Fruit fly (Drosophila melanogaster): ENCODE data around the gene Fkbp39.
A peak's percentile ranks its signal among the peaks of the same experiment; 100 is the strongest.

Fkbp39 gene

DNA sequence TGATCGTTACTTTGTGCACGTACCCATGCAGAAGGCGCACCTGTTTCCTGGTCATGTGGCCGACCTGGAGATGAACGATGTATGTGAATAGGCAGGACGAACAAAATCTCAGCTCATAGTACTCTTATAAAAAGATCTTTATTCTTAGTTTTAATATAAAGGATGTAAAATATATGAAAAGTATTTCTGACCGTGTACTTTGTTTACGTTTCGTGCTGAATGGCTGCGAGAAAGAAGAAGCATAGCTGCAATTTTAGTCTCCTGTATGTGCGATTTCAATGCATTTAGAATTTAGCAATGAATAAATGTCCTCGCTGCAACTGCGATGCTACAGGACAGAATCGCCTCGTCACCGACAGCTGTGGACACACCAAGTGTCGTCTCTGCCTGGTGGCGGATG is 14.9 kb upstream of the Fkbp39 start, which contains the start of the genes CG42726 and CG42727 (continued):
- TF ChIP-seq Nf-YC (tag; optimal IDR thresholded peaks at IDR 0.05) (no peak), abd-A (tag; optimal IDR thresholded peaks at IDR 0.05) (no peak), tna (GFP tag; IDR thresholded peaks at IDR 0.05; ENCODE audit: partially characterized antibody) (no peak), CrebB (tag; optimal IDR thresholded peaks at IDR 0.05) (no peak), nerfin-1 (tag; optimal IDR thresholded peaks at IDR 0.05) (peak; percentile 54), CG4730 (GFP tag; IDR thresholded peaks at IDR 0.05) (0 out of 2 replicates have a peak, but pooled peaks have one; percentile 19), twi (tag; optimal IDR thresholded peaks at IDR 0.05) (no peak), ken (GFP tag; IDR thresholded peaks at IDR 0.05) (peak; percentile 43; the same call in 1 of the 3 replicates), chm (GFP tag; IDR thresholded peaks at IDR 0.05) (no peak), lov (optimal IDR thresholded peaks at IDR 0.05) (no peak), lov (GFP tag; IDR thresholded peaks at IDR 0.05) (no peak), klu (GFP tag; IDR thresholded peaks at IDR 0.05) (no peak), Bgb (GFP tag; IDR thresholded peaks at IDR 0.05; ENCODE audit: partially characterized antibody) (no peak), CG10147 (GFP tag; optimal IDR thresholded peaks at IDR 0.05) (peak; percentile 50), al (GFP tag; IDR thresholded peaks at IDR 0.05) (no peak), btn (GFP tag; optimal IDR thresholded peaks at IDR 0.05) (no peak), CG5245 (GFP tag; optimal IDR thresholded peaks at IDR 0.05) (no peak), CG8281 (tag; optimal IDR thresholded peaks at IDR 0.05) (no peak), CG16863 (GFP tag; optimal IDR thresholded peaks at IDR 0.05) (no peak), CG11456 (GFP tag; IDR thresholded peaks at IDR 0.05) (no peak), Ets65A (GFP tag) (no peak), CG17612 (GFP tag; IDR thresholded peaks at IDR 0.05) (0 out of 2 replicates have a peak, but pooled peaks have one; percentile 33), Meics (GFP tag; optimal IDR thresholded peaks at IDR 0.05) (peak; percentile 11), sima (GFP tag; optimal IDR thresholded peaks at IDR 0.05) (no peak), CG17385 (GFP tag; optimal IDR thresholded peaks at IDR 0.05) (peak; percentile 96), caup (GFP tag; optimal IDR thresholded peaks at IDR 0.05; ENCODE audit: severe bottlenecking) (peak; percentile 30), lmd (GFP tag; IDR thresholded peaks at IDR 0.05) (peak; percentile 40), CG3065 (GFP tag; optimal IDR thresholded peaks at IDR 0.05) (no peak), prd (optimal IDR thresholded peaks at IDR 0.05) (no peak), prd (GFP tag; IDR thresholded peaks at IDR 0.05) (peak; percentile 34; the same call in 1 of the 3 replicates), gro (GFP tag; optimal IDR thresholded peaks at IDR 0.05) (peak; percentile 1), Ets97D (GFP tag; optimal IDR thresholded peaks at IDR 0.05) (no peak), BEAF-32 (GFP tag; optimal IDR thresholded peaks at IDR 0.05) (peak; percentile 14), zfh2 (GFP tag; optimal IDR thresholded peaks at IDR 0.05) (peak; percentile 26), CG12299 (tag; optimal IDR thresholded peaks at IDR 0.05) (no peak), GATAe (GFP tag; conservative IDR thresholded peaks at IDR 0.05) (no peak), Dref (GFP tag; IDR thresholded peaks at IDR 0.05) (peak; percentile 41; the same call in 1 of the 2 replicates), CG12659 (GFP tag; optimal IDR thresholded peaks at IDR 0.05) (peak; percentile 30), CG7357 (GFP tag; IDR thresholded peaks at IDR 0.05) (no peak), CG7556 (GFP tag; optimal IDR thresholded peaks at IDR 0.05) (peak; percentile 2), Camta (GFP tag; optimal IDR thresholded peaks at IDR 0.05) (no peak), CG6254 (GFP tag; optimal IDR thresholded peaks at IDR 0.05) (no peak), ato (GFP tag; IDR thresholded peaks at IDR 0.05; ENCODE audit: partially characterized antibody) (no peak), CG17359 (tag; optimal IDR thresholded peaks at IDR 0.05) (peak; percentile 28), hb (GFP tag; IDR thresholded peaks at IDR 0.05; ENCODE audit: partially characterized antibody) (no peak), dmrt11E (tag; optimal IDR thresholded peaks at IDR 0.05) (peak; percentile 9), gcm (GFP tag; optimal IDR thresholded peaks at IDR 0.05) (peak; percentile 7), CG4424 (GFP tag; optimal IDR thresholded peaks at IDR 0.05) (peak; percentile 26), jing (GFP tag; optimal IDR thresholded peaks at IDR 0.05) (no peak), phol (tag; optimal IDR thresholded peaks at IDR 0.05) (peak; percentile 47), sna (GFP tag; IDR thresholded peaks at IDR 0.05; ENCODE audit: partially characterized antibody) (no peak)

Data from whole organism, embryonic.